Fruit fly (Drosophila melanogaster) whole organism, embryonic: Measurements from ENCODE around the gene Csas.

Source experiments
- CG18764 ChIP-seq: fragments of 200-800 bp; sonication (Bioruptor generic); optimal IDR thresholded peaks from 3 replicates; lab custom pipeline; 2016; ENCODE audit warnings: missing biosample characterization, missing genetic modification characterization
- CG2712 ChIP-seq: fragments of 200-800 bp; optimal IDR thresholded peaks from 3 replicates; lab custom pipeline; 2019; ENCODE audit warnings: missing biosample characterization, mild to moderate bottlenecking, missing genetic modification characterization, moderate library complexity
- Hsf ChIP-seq: fragments of 200-800 bp; sonication (Bioruptor generic); optimal IDR thresholded peaks from 3 replicates; lab custom pipeline; 2016; ENCODE audit warnings: missing biosample characterization, missing genetic modification characterization
- en ChIP-seq: fragments of 200-800 bp; sonication (Bioruptor generic); optimal IDR thresholded peaks from 2 replicates; lab custom pipeline; 2016; ENCODE audit warnings: missing biosample characterization, missing genetic modification characterization
- pan ChIP-seq, 4 experiments: fragments of >200 bp in 3 of 4; fragments of 200-800 bp in 1 of 4; sonication (Bioruptor generic) in 1 of 4; optimal IDR thresholded peaks in 3 of 4; IDR thresholded peaks in 1 of 4; 2 replicates each; pipeline versions ENCODE4 v1.3.6 to Lab custom; 2017 to 2022; ENCODE audit warnings: missing biosample characterization in 2 of 4, missing genetic modification characterization in 2 of 4, mixed read lengths in 1 of 4

dm6 chr3L:19961805-19962204, 27.0 kb downstream of the Csas start:
- TF ChIP-seq Hsf (GFP tag; lab: Kevin White, UChicago) = no peak
- no peak for TF ChIP-seq CG2712 (tag; lab: Kevin White, UChicago)
- TF ChIP-seq pan (optimal IDR thresholded peaks at IDR 0.05; lab: Kevin White, UChicago) = no peak
- no peak for TF ChIP-seq pan (GFP tag; optimal IDR thresholded peaks at IDR 0.05 in 1 of 2, IDR thresholded peaks at IDR 0.05 in 1 of 2)
- no peak for TF ChIP-seq en
- TF ChIP-seq CG18764 (GFP tag; lab: Kevin White, UChicago) = no peak
